Worm (Caenorhabditis elegans) whole organism, early embryonic: Measurements from ENCODE around the gene fbxc-54.

ENCODE experiments used
- B0310.2 ChIP-seq: sonication (generic microtip); optimal IDR thresholded peaks from 2 replicates; lab custom pipeline; 2016; ENCODE audit warnings: mild to moderate bottlenecking, missing genetic modification characterization, missing compliant biosample characterization
- F13C5.2 ChIP-seq: sonication (generic microtip); optimal IDR thresholded peaks from 2 replicates; lab custom pipeline; 2017; ENCODE audit warnings: mild to moderate bottlenecking, missing genetic modification characterization, inconsistent platforms, missing compliant biosample characterization
- ama-1 ChIP-seq: fragments of 150-350 bp; optimal IDR thresholded peaks from 2 replicates; lab custom pipeline; 2014
- hmbx-1 ChIP-seq: sonication (generic microtip); optimal IDR thresholded peaks from 2 replicates; lab custom pipeline; 2016; ENCODE audit warnings: mild to moderate bottlenecking, missing genetic modification characterization, missing compliant biosample characterization
- hmg-4 ChIP-seq: fragments of 200-800 bp; sonication (Bioruptor generic); optimal IDR thresholded peaks from 2 replicates; lab custom pipeline; 2018; ENCODE audit warnings: mild to moderate bottlenecking, missing genetic modification characterization, missing compliant biosample characterization
- scrt-1 ChIP-seq: fragments of 200-800 bp; sonication (Bioruptor generic); IDR thresholded peaks from 2 replicates; pipeline ENCODE4 v1.3.6; 2022; ENCODE audit warnings: missing genetic modification characterization, missing compliant biosample characterization
- sea-1 ChIP-seq: fragments of 200-800 bp; sonication (Bioruptor generic); conservative IDR thresholded peaks from 2 replicates; pipeline ENCODE4 v1.3.6; 2022; ENCODE audit warnings: missing genetic modification characterization, missing compliant biosample characterization

- no peak for TF ChIP-seq sea-1 (GFP tag; lab: Robert Waterston, UW)
- no peak for TF ChIP-seq ama-1 (lab: Kevin White, UChicago)
- no peak for TF ChIP-seq hmg-4
- TF ChIP-seq scrt-1 = no peak
- no peak for TF ChIP-seq B0310.2 (tag; lab: Kevin White, UChicago)
- TF ChIP-seq F13C5.2 (tag; lab: Kevin White, UChicago) = no peak
- no peak for TF ChIP-seq hmbx-1 (tag; lab: Kevin White, UChicago)
Observed at ce11 chrII:11783-12182, 19.7 kb upstream of the fbxc-54 start, which contains the start of gene best-4.
